Fruit fly (Drosophila melanogaster): ENCODE results near the gene Eig71Ei.

DNA sequence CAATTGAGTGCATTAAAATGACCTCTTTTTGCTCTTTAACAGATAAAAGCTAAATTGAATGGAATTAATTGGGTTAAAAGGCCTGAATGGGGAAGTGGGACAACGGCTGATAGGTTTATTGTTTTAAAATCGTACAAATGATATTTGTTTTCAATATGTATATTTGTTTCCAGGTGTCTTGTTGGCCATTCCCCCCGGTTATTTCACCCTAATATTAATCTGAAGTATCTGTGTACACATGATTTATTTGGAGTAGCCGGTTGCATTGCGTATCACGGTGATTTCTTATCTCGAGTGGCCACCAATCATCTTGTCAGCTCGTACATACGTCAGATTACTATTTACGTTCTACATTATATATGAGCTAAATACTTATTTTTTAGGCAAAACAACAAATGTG lies 23.1 kb upstream of the Eig71Ei start:
- TF ChIP-seq Sin3A (optimal IDR thresholded peaks at IDR 0.05) (no peak), psq (optimal IDR thresholded peaks at IDR 0.05) (no peak), h (optimal IDR thresholded peaks at IDR 0.05) (no peak), ttk (optimal IDR thresholded peaks at IDR 0.05) (no peak), insv (optimal IDR thresholded peaks at IDR 0.05) (no peak), Myc (optimal IDR thresholded peaks at IDR 0.05) (no peak)
